Worm (Caenorhabditis elegans): ENCODE measurements around the gene moc-6.

The moc-6 gene

ce11 chrIII:5172470-5172869 lies 23.3 kb upstream of the moc-6 start, which contains the start of gene K10D2.5 (continued):
- peak; percentile 71 for TF ChIP-seq snpc-3.4 (tag; optimal IDR thresholded peaks at IDR 0.05)
- TF ChIP-seq nhr-179 (tag; optimal IDR thresholded peaks at IDR 0.05): no peak
- peak; percentile 72 for TF ChIP-seq ztf-22 (GFP tag; optimal IDR thresholded peaks at IDR 0.05)
- peak; percentile 99 for TF ChIP-seq D2030.7 (GFP tag; IDR thresholded peaks at IDR 0.05)
- TF ChIP-seq F33H1.4 (GFP tag; IDR thresholded peaks at IDR 0.05): peak; percentile 83

ce11 chrIII:5173139-5173538 lies 22.7 kb upstream of the moc-6 start, which contains the start of gene emb-1:
Gene emb-1, plus strand, starts transcription at chrIII:5173439.
- TF ChIP-seq him-1 (tag; optimal IDR thresholded peaks at IDR 0.05) (no peak), fkh-3 (tag; optimal IDR thresholded peaks at IDR 0.05) (no peak), hsf-1 (GFP tag; IDR thresholded peaks at IDR 0.05) (no peak), bed-1 (GFP tag; IDR thresholded peaks at IDR 0.05) (no peak), zim-3 (tag; optimal IDR thresholded peaks at IDR 0.05) (no peak), ztf-26 (tag; optimal IDR thresholded peaks at IDR 0.05) (no peak), snpc-1.1 (tag; optimal IDR thresholded peaks at IDR 0.05; ENCODE audit: insufficient read depth) (no peak), xnd-1 (tag; optimal IDR thresholded peaks at IDR 0.05) (no peak), F49E8.2 (tag; optimal IDR thresholded peaks at IDR 0.05; ENCODE audit: insufficient read depth) (no peak), F22D6.2 (tag; optimal IDR thresholded peaks at IDR 0.05) (no peak), sdz-38 (tag; optimal IDR thresholded peaks at IDR 0.05) (no peak), F52B5.7 (tag; optimal IDR thresholded peaks at IDR 0.05) (no peak), ceh-79 (tag; optimal IDR thresholded peaks at IDR 0.05) (no peak), nfya-2 (GFP tag; IDR thresholded peaks at IDR 0.05) (no peak), nhr-27 (tag; optimal IDR thresholded peaks at IDR 0.05) (no peak)

- no peak for TF ChIP-seq K11D2.4 (GFP tag; IDR thresholded peaks at IDR 0.05)
- TF ChIP-seq hsf-1 (GFP tag; IDR thresholded peaks at IDR 0.05): no peak
- TF ChIP-seq cebp-1 (GFP tag; IDR thresholded peaks at IDR 0.05): no peak
- TF ChIP-seq cebp-1 (tag; optimal IDR thresholded peaks at IDR 0.05): no peak
- TF ChIP-seq zim-3 (tag; optimal IDR thresholded peaks at IDR 0.05): no peak
- no peak for TF ChIP-seq B0336.3 (GFP tag; IDR thresholded peaks at IDR 0.05)
- TF ChIP-seq attf-6 (GFP tag; IDR thresholded peaks at IDR 0.05): no peak
- no peak for TF ChIP-seq F23B12.7 (tag; optimal IDR thresholded peaks at IDR 0.05; ENCODE audit: insufficient read depth)
- TF ChIP-seq tbx-9 (tag; optimal IDR thresholded peaks at IDR 0.05; ENCODE audit: borderline replicate concordance): no peak
- no peak for TF ChIP-seq snpc-4 (GFP tag; optimal IDR thresholded peaks at IDR 0.05)
- TF ChIP-seq snpc-4 (tag; optimal IDR thresholded peaks at IDR 0.05): no peak
These were observed 22.2 kb upstream of the moc-6 start, which contains the start of gene cid-1 for ce11 chrIII:5173622-5174021. Gene cid-1, plus strand, starts transcription at chrIII:5173922.

DNA sequence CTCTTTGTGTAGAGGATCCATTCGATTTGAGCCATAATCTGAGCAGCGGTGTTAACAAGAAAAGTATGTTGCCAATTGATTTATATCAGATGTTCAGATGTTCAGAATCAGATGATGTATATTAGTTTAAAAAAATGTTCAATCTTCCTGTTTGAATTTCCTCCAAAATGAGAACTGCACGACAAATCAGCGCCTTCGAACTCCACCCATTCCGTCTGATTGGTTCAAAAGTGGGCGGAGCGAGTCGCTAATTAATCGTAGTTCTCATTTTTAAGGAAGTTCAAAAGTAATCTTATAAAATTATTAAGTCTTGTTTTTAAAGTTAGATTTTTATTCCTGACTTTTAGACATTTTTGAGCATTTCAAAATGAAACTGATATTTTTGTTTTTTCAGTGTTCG lies 16.6 kb upstream of the moc-6 start:
- TF ChIP-seq T07F8.4 (tag; optimal IDR thresholded peaks at IDR 0.05) (no peak), ets-4 (GFP tag; optimal IDR thresholded peaks at IDR 0.05) (no peak), cebp-2 (GFP tag; IDR thresholded peaks at IDR 0.05) (no peak), dox-1 (GFP tag; IDR thresholded peaks at IDR 0.05) (no peak), lin-40 (tag; optimal IDR thresholded peaks at IDR 0.05) (no peak), ztf-26 (tag; optimal IDR thresholded peaks at IDR 0.05) (no peak), rpc-1 (optimal IDR thresholded peaks at IDR 0.05) (no peak), rpc-1 (tag; optimal IDR thresholded peaks at IDR 0.05) (no peak), egrh-3 (GFP tag; IDR thresholded peaks at IDR 0.05) (no peak), B0261.1 (tag; optimal IDR thresholded peaks at IDR 0.05) (no peak), nhr-90 (tag; optimal IDR thresholded peaks at IDR 0.05) (no peak), lin-26 (GFP tag; IDR thresholded peaks at IDR 0.05) (no peak), die-1 (tag; optimal IDR thresholded peaks at IDR 0.05) (no peak), gei-17 (GFP tag; optimal IDR thresholded peaks at IDR 0.05) (no peak), madf-10 (tag; optimal IDR thresholded peaks at IDR 0.05) (no peak)
